Fruit fly (Drosophila melanogaster) whole organism, embryonic: ENCODE data around the gene CG7387.
A peak's percentile ranks its signal among the peaks of the same experiment; 100 is the strongest.

Source experiments
- Bgb ChIP-seq: fragments of 200-800 bp; sonication (Bioruptor generic); IDR thresholded peaks from 2 replicates; pipeline ENCODE4 v1.3.6; 2022; ENCODE audit warnings: missing biosample characterization, missing genetic modification characterization; ENCODE audit not compliant: partially characterized antibody
- CG11247 ChIP-seq: fragments of 200-800 bp; sonication (Bioruptor generic); IDR thresholded peaks from 2 replicates; pipeline ENCODE4 v1.3.6; 2022; ENCODE audit warnings: missing biosample characterization, missing genetic modification characterization
- CG11695 ChIP-seq: fragments of 200-800 bp; sonication (Bioruptor generic); IDR thresholded peaks from 3 replicates; pipeline ENCODE4 v1.3.6; 2022; ENCODE audit warnings: missing biosample characterization, missing genetic modification characterization
- CG11696 ChIP-seq: fragments of 200-800 bp; sonication (Bioruptor generic); IDR thresholded peaks from 2 replicates; pipeline ENCODE4 v1.3.6; 2022; ENCODE audit warnings: missing biosample characterization, missing genetic modification characterization
- CG12071 ChIP-seq: fragments of 200-800 bp; sonication (Bioruptor generic); optimal IDR thresholded peaks from 3 replicates; lab custom pipeline; 2018; ENCODE audit warnings: missing biosample characterization, mild to moderate bottlenecking, missing genetic modification characterization
- CG12744 ChIP-seq: fragments of 200-800 bp; sonication (Bioruptor generic); optimal IDR thresholded peaks from 2 replicates; lab custom pipeline; 2016; ENCODE audit warnings: missing biosample characterization, missing genetic modification characterization
- CG12769 ChIP-seq: fragments of 200-800 bp; sonication (Bioruptor generic); optimal IDR thresholded peaks from 2 replicates; lab custom pipeline; 2019; ENCODE audit warnings: missing biosample characterization, mild to moderate bottlenecking, missing genetic modification characterization, moderate library complexity
- CG14860 ChIP-seq: fragments of 200-800 bp; sonication (Bioruptor generic); IDR thresholded peaks from 3 replicates; pipeline ENCODE4 v1.3.6; 2022; ENCODE audit warnings: missing biosample characterization, missing genetic modification characterization; ENCODE audit not compliant: partially characterized antibody
- CG16779 ChIP-seq: fragments of 200-800 bp; sonication (Bioruptor generic); IDR thresholded peaks from 2 replicates; pipeline ENCODE4 v1.3.6; 2022; ENCODE audit warnings: missing biosample characterization, missing genetic modification characterization
- CG16863 ChIP-seq: fragments of 200-800 bp; sonication (Bioruptor generic); optimal IDR thresholded peaks from 3 replicates; lab custom pipeline; 2016; ENCODE audit warnings: missing biosample characterization, missing genetic modification characterization
- CG1832 ChIP-seq: fragments of 200-800 bp; sonication (Bioruptor generic); optimal IDR thresholded peaks from 2 replicates; lab custom pipeline; 2017; ENCODE audit warnings: missing biosample characterization, mild to moderate bottlenecking, missing genetic modification characterization, inconsistent platforms
- CG33213 ChIP-seq: fragments of 200-800 bp; sonication (Bioruptor generic); optimal IDR thresholded peaks from 3 replicates; lab custom pipeline; 2016; ENCODE audit warnings: missing biosample characterization, missing genetic modification characterization
- CG4854 ChIP-seq: fragments of 200-800 bp; sonication (Bioruptor generic); optimal IDR thresholded peaks from 2 replicates; lab custom pipeline; 2016; ENCODE audit warnings: missing biosample characterization, missing genetic modification characterization, inconsistent platforms
- CG6272 ChIP-seq: fragments of 200-800 bp; sonication (Bioruptor generic); IDR thresholded peaks from 2 replicates; pipeline ENCODE4 v1.3.6; 2022; ENCODE audit warnings: missing biosample characterization, missing genetic modification characterization
- CG6689 ChIP-seq: fragments of 200-800 bp; sonication (Bioruptor generic); IDR thresholded peaks from 2 replicates; pipeline ENCODE4 v1.3.6; 2022; ENCODE audit warnings: missing biosample characterization, missing genetic modification characterization
- CG7839 ChIP-seq: fragments of 200-800 bp; sonication (Bioruptor generic); optimal IDR thresholded peaks from 3 replicates; lab custom pipeline; 2018; ENCODE audit warnings: missing biosample characterization, mild to moderate bottlenecking, missing genetic modification characterization, moderate library complexity
- CG9876 ChIP-seq: fragments of 200-800 bp; sonication (Bioruptor generic); optimal IDR thresholded peaks from 2 replicates; lab custom pipeline; 2016; ENCODE audit warnings: missing biosample characterization, missing genetic modification characterization
- Chrac-16 ChIP-seq: fragments of 200-800 bp; sonication (Bioruptor generic); optimal IDR thresholded peaks from 3 replicates; lab custom pipeline; 2016; ENCODE audit warnings: missing biosample characterization, missing genetic modification characterization
- D19B ChIP-seq: fragments of 200-800 bp; sonication (Bioruptor generic); optimal IDR thresholded peaks from 2 replicates; lab custom pipeline; 2017; ENCODE audit warnings: missing biosample characterization, mild to moderate bottlenecking, missing genetic modification characterization
- Dad ChIP-seq: fragments of 200-800 bp; sonication (Bioruptor generic); optimal IDR thresholded peaks from 3 replicates; lab custom pipeline; 2016; ENCODE audit warnings: missing biosample characterization, missing genetic modification characterization
- Dbx ChIP-seq: fragments of 200-800 bp; sonication (Bioruptor generic); IDR thresholded peaks from 3 replicates; pipeline ENCODE4 v1.3.6; 2022; ENCODE audit warnings: missing biosample characterization, missing genetic modification characterization
- E2f1 ChIP-seq: fragments of 200-800 bp; sonication (Bioruptor generic); IDR thresholded peaks from 2 replicates; pipeline ENCODE4 v1.3.6; 2022; ENCODE audit warnings: missing biosample characterization, missing genetic modification characterization
- Gug ChIP-seq: fragments of 200-800 bp; sonication (Bioruptor generic); IDR thresholded peaks from 4 replicates; pipeline ENCODE4 v1.3.6; 2022; ENCODE audit warnings: missing biosample characterization, missing genetic modification characterization
- HLH4C ChIP-seq: fragments of 200-800 bp; sonication (Bioruptor generic); IDR thresholded peaks from 3 replicates; pipeline ENCODE4 v1.3.6; 2022; ENCODE audit warnings: missing biosample characterization, missing genetic modification characterization; ENCODE audit not compliant: partially characterized antibody
- Mes4 ChIP-seq: fragments of 200-800 bp; sonication (Bioruptor generic); optimal IDR thresholded peaks from 2 replicates; lab custom pipeline; 2016; ENCODE audit warnings: missing biosample characterization, missing genetic modification characterization
- NFAT ChIP-seq: fragments of 200-800 bp; sonication (Bioruptor generic); IDR thresholded peaks from 2 replicates; pipeline ENCODE4 v1.3.6; 2022; ENCODE audit warnings: missing biosample characterization, missing genetic modification characterization
- Sin3A ChIP-seq: fragments of >200 bp; optimal IDR thresholded peaks from 2 replicates; lab custom pipeline; 2018
- Xbp1 ChIP-seq: fragments of 200-800 bp; sonication (Bioruptor generic); optimal IDR thresholded peaks from 3 replicates; lab custom pipeline; 2016; ENCODE audit warnings: missing biosample characterization, mild to moderate bottlenecking, missing genetic modification characterization
- ato ChIP-seq: fragments of 200-800 bp; sonication (Bioruptor generic); IDR thresholded peaks from 2 replicates; pipeline ENCODE4 v1.3.6; 2022; ENCODE audit warnings: missing biosample characterization, missing genetic modification characterization; ENCODE audit not compliant: partially characterized antibody
- bbx ChIP-seq: fragments of 200-800 bp; sonication (Bioruptor generic); IDR thresholded peaks from 2 replicates; pipeline ENCODE4 v1.3.6; 2022; ENCODE audit warnings: missing biosample characterization, missing genetic modification characterization; ENCODE audit not compliant: partially characterized antibody
- bcd ChIP-seq: fragments of 200-800 bp; sonication (Bioruptor generic); optimal IDR thresholded peaks from 2 replicates; lab custom pipeline; 2017; ENCODE audit warnings: missing biosample characterization, mild to moderate bottlenecking, missing genetic modification characterization
- bigmax ChIP-seq: fragments of 200-800 bp; sonication (Bioruptor generic); optimal IDR thresholded peaks from 2 replicates; lab custom pipeline; 2018; ENCODE audit warnings: missing biosample characterization, mild to moderate bottlenecking, missing genetic modification characterization
- croc ChIP-seq: fragments of 200-800 bp; sonication (Bioruptor generic); conservative IDR thresholded peaks from 3 replicates; pipeline ENCODE4 v1.3.6; 2022; ENCODE audit warnings: missing biosample characterization, missing genetic modification characterization
- crol ChIP-seq: fragments of 200-800 bp; sonication (Bioruptor generic); IDR thresholded peaks from 2 replicates; pipeline ENCODE4 v1.3.6; 2022; ENCODE audit warnings: missing biosample characterization, missing genetic modification characterization
- dati ChIP-seq: fragments of 200-800 bp; sonication (Bioruptor generic); IDR thresholded peaks from 2 replicates; pipeline ENCODE4 v1.3.6; 2022; ENCODE audit warnings: missing biosample characterization, missing genetic modification characterization
- fd96Cb ChIP-seq: fragments of 200-800 bp; sonication (Bioruptor generic); optimal IDR thresholded peaks from 2 replicates; lab custom pipeline; 2018; ENCODE audit warnings: missing biosample characterization, mild to moderate bottlenecking, missing genetic modification characterization, moderate library complexity
- gcm2 ChIP-seq: fragments of 200-800 bp; sonication (Bioruptor generic); optimal IDR thresholded peaks from 2 replicates; lab custom pipeline; 2016; ENCODE audit warnings: missing biosample characterization, missing genetic modification characterization
- gt ChIP-seq: fragments of 200-800 bp; sonication (Bioruptor generic); IDR thresholded peaks from 2 replicates; pipeline ENCODE4 v1.3.6; 2022; ENCODE audit warnings: missing biosample characterization, missing genetic modification characterization
- klu ChIP-seq: fragments of 200-800 bp; sonication (Bioruptor generic); IDR thresholded peaks from 2 replicates; pipeline ENCODE4 v1.3.6; 2022; ENCODE audit warnings: missing biosample characterization, missing genetic modification characterization
- knrl ChIP-seq: fragments of 200-800 bp; sonication (Bioruptor generic); IDR thresholded peaks from 3 replicates; pipeline ENCODE4 v1.3.6; 2022; ENCODE audit warnings: missing biosample characterization, missing genetic modification characterization; ENCODE audit not compliant: partially characterized antibody
- lov ChIP-seq, 2 experiments: fragments of 200-800 bp in 1 of 2; fragments of >200 bp in 1 of 2; sonication (Bioruptor generic) in 1 of 2; IDR thresholded peaks in 1 of 2; optimal IDR thresholded peaks in 1 of 2; 2 replicates in 1 of 2; 3 replicates in 1 of 2; pipeline versions ENCODE4 v1.3.6 to Lab custom; 2017 to 2022; ENCODE audit warnings: missing biosample characterization in 1 of 2, missing genetic modification characterization in 1 of 2
- luna ChIP-seq: fragments of 200-800 bp; sonication (Bioruptor generic); optimal IDR thresholded peaks from 2 replicates; lab custom pipeline; 2016; ENCODE audit warnings: missing biosample characterization, missing genetic modification characterization
- mirr ChIP-seq: fragments of 200-800 bp; sonication (Bioruptor generic); optimal IDR thresholded peaks from 3 replicates; lab custom pipeline; 2018; ENCODE audit warnings: missing biosample characterization, mild to moderate bottlenecking, missing genetic modification characterization
- pb ChIP-seq: fragments of 200-800 bp; sonication (Bioruptor generic); optimal IDR thresholded peaks from 3 replicates; lab custom pipeline; 2016; ENCODE audit warnings: missing biosample characterization, missing genetic modification characterization
- peb ChIP-seq: fragments of 200-800 bp; sonication (Bioruptor generic); IDR thresholded peaks from 2 replicates; pipeline ENCODE4 v1.3.6; 2022; ENCODE audit warnings: missing biosample characterization, missing genetic modification characterization
- run ChIP-seq: fragments of 200-800 bp; sonication (Bioruptor generic); optimal IDR thresholded peaks from 3 replicates; lab custom pipeline; 2018; ENCODE audit warnings: missing biosample characterization, mild to moderate bottlenecking, missing genetic modification characterization
- trh ChIP-seq: fragments of 200-800 bp; sonication (Bioruptor generic); optimal IDR thresholded peaks from 2 replicates; lab custom pipeline; 2016; ENCODE audit warnings: missing biosample characterization, missing genetic modification characterization
- wdn ChIP-seq: fragments of 200-800 bp; sonication (Bioruptor generic); IDR thresholded peaks from 2 replicates; pipeline ENCODE4 v1.3.6; 2022; ENCODE audit warnings: missing biosample characterization, missing genetic modification characterization
- wor ChIP-seq: fragments of 200-800 bp; sonication (Bioruptor generic); IDR thresholded peaks from 2 replicates; pipeline ENCODE4 v1.3.6; 2022; ENCODE audit warnings: missing biosample characterization, missing genetic modification characterization
- z ChIP-seq: fragments of 200-800 bp; sonication (Bioruptor generic); IDR thresholded peaks from 3 replicates; pipeline ENCODE4 v1.3.6; 2022; ENCODE audit warnings: missing biosample characterization, missing genetic modification characterization

Gene CG7387

DNA sequence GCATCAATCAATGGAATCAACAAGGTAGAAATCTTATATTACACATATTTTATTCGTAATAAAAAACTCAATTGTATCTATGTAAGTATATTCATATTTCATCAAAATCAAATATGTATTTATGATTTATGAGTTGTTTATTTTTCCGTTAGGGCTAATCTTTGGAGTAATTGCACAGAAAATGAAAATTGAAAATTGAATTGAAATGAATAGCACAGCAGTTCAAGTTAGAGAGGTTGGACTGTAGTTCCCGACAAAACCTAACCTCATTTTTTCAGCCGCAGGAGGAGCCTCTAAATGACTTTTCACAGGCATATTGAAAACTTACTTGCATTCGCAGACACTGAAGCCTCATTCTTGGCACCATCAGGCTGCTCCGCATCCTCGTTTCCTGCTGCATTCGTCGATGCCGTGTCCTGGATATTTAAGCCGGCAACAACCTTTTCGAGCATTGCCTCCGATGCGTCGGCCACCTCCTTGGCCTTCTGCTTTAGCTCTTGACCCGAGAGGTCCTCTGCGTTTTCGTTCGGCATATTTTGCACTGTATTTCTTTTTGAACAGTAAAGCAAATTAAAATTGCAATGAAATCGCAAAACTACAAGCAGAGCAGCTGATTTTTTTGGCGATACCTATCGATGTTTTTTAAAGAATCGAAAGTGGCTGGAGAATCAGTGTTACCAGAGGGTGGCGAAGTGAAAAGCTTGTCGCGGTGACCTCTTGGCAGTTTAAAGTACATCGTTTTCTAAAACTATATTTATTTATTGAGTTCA lies 14.9 kb downstream of the CG7387 start, which contains the start of gene Nmt (continued):
- TF ChIP-seq knrl (GFP tag; lab: Robert Waterston, UW) (peak; percentile 67; the same call in 2 of the 3 replicates), CG16779 (GFP tag; lab: Robert Waterston, UW) (no peak), klu (GFP tag; lab: Robert Waterston, UW) (no peak), ato (GFP tag; lab: Robert Waterston, UW) (peak; percentile 70), wdn (GFP tag; lab: Robert Waterston, UW) (no peak), E2f1 (GFP tag; lab: Robert Waterston, UW) (no peak), crol (GFP tag; lab: Robert Waterston, UW) (no peak), CG7839 (tag; lab: Kevin White, UChicago) (peak; percentile 40), pb (no peak), Chrac-16 (GFP tag; lab: Kevin White, UChicago) (no peak), croc (GFP tag; lab: Robert Waterston, UW) (no peak), HLH4C (GFP tag; lab: Robert Waterston, UW) (peak; percentile 71), bcd (GFP tag; lab: Kevin White, UChicago) (no peak), CG11247 (GFP tag; lab: Robert Waterston, UW) (no peak), CG9876 (GFP tag; lab: Kevin White, UChicago) (no peak), wor (GFP tag; lab: Robert Waterston, UW) (no peak), Dad (GFP tag; lab: Kevin White, UChicago) (no peak), z (no peak), D19B (GFP tag; lab: Kevin White, UChicago) (no peak), NFAT (GFP tag; lab: Robert Waterston, UW) (no peak), Xbp1 (GFP tag; lab: Kevin White, UChicago) (peak; percentile 58), CG14860 (peak; percentile 53; the same call in 2 of the 3 replicates), CG1832 (no peak), CG33213 (GFP tag; lab: Kevin White, UChicago) (no peak), CG12071 (GFP tag; lab: Kevin White, UChicago) (no peak), Bgb (GFP tag; lab: Robert Waterston, UW) (peak; percentile 80), CG16863 (GFP tag; lab: Kevin White, UChicago) (no peak), mirr (GFP tag; lab: Kevin White, UChicago) (no peak), CG12744 (GFP tag; lab: Kevin White, UChicago) (no peak), gt (GFP tag; lab: Robert Waterston, UW) (no peak), Mes4 (no peak), run (tag; lab: Kevin White, UChicago) (no peak), CG6272 (no peak), lov (optimal IDR thresholded peaks at IDR 0.05; lab: Kevin White, UChicago) (no peak), lov (GFP tag; IDR thresholded peaks at IDR 0.05; lab: Robert Waterston, UW) (no peak), Sin3A (lab: Kevin White, UChicago) (peak; percentile 78), luna (no peak), Dbx (GFP tag; lab: Robert Waterston, UW) (0 out of 3 replicates have a peak, but pooled peaks have one; percentile 28), CG4854 (no peak), fd96Cb (tag; lab: Kevin White, UChicago) (peak; percentile 29), bbx (peak; percentile 82), peb (GFP tag; lab: Robert Waterston, UW) (no peak), CG12769 (tag; lab: Kevin White, UChicago) (no peak), CG6689 (no peak), bigmax (GFP tag; lab: Kevin White, UChicago) (peak; percentile 96), Gug (no peak), CG11695 (GFP tag; lab: Robert Waterston, UW) (0 out of 3 replicates have a peak, but pooled peaks have one; percentile 6), gcm2 (no peak), CG11696 (GFP tag; lab: Robert Waterston, UW) (no peak), dati (GFP tag; lab: Robert Waterston, UW) (no peak), trh (no peak)
